Fruit fly (Drosophila melanogaster): Measurements from ENCODE around the gene RPA2.

dm6 chr2L:20936420-20936819 is 10.5 kb upstream of the RPA2 start:
- TF ChIP-seq tj (GFP tag; optimal IDR thresholded peaks at IDR 0.05) (no peak), kay (GFP tag; ENCODE audit: borderline replicate concordance) (no peak), bab1 (GFP tag; optimal IDR thresholded peaks at IDR 0.05) (no peak), CG1620 (GFP tag; optimal IDR thresholded peaks at IDR 0.05) (no peak), pad (GFP tag; optimal IDR thresholded peaks at IDR 0.05) (no peak), CG14711 (tag; optimal IDR thresholded peaks at IDR 0.05) (no peak)
